Worm (Caenorhabditis elegans): ENCODE data around the gene decr-1.3.
A peak's percentile ranks its signal among the peaks of the same experiment; 100 is the strongest.

decr-1.3 gene

ce11 chrII:8124867-8125266 is 48.5 kb downstream of the decr-1.3 start, which contains the start of gene ire-1 (continued):
- no peak for TF ChIP-seq ZK546.5 (tag; optimal IDR thresholded peaks at IDR 0.05)
- TF ChIP-seq egl-43 (GFP tag; IDR thresholded peaks at IDR 0.05), result no peak
- TF ChIP-seq ceh-44 (GFP tag; IDR thresholded peaks at IDR 0.05), result no peak
- peak; percentile 26; the same call in 1 of the 2 replicates for TF ChIP-seq dmd-6 (GFP tag; IDR thresholded peaks at IDR 0.05)
- TF ChIP-seq nhr-6 (tag; optimal IDR thresholded peaks at IDR 0.05), result peak; percentile 38
- TF ChIP-seq ceh-20 (GFP tag; IDR thresholded peaks at IDR 0.05), result no peak
- no peak for TF ChIP-seq ctbp-1 (GFP tag; IDR thresholded peaks at IDR 0.05)
- 0 out of 2 replicates have a peak, but pooled peaks have one; percentile 17 for TF ChIP-seq daf-19 (GFP tag; conservative IDR thresholded peaks at IDR 0.05)
- TF ChIP-seq D1046.2 (GFP tag; IDR thresholded peaks at IDR 0.05), result no peak
- TF ChIP-seq ceh-32 (tag; optimal IDR thresholded peaks at IDR 0.05; ENCODE audit: poor library complexity), result no peak

Measured in whole organism, L4 larva.